Fruit fly (Drosophila melanogaster) whole organism, larva: ENCODE results near the gene ouib.

Experiments used
- noc ChIP-seq: fragments of 200-800 bp; sonication (Bioruptor generic); optimal IDR thresholded peaks from 3 replicates; lab custom pipeline; 2019; ENCODE audit warnings: missing biosample characterization, mild to moderate bottlenecking, missing genetic modification characterization, moderate library complexity

The ouib gene

DNA sequence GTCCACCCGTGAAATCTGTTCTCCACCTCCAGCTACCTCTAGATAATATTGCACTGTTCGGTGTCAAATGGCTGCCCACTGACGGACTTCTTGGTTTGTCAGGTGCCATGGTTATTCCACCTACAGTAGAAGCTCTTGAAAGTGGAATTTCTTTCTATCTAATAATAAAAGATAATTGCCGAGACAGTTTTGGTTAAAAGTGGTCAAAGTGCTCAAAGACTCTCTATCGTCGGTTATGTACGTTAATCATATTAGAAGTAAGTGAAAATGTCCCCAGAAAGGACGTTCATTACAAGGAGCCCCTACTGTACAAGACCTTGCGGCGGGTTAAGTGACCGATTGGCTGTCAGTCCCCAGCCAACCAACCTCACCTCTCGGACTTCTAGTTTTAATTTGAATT, 18.9 kb downstream of the ouib start:
- peak; percentile 51 for TF ChIP-seq noc

DNA sequence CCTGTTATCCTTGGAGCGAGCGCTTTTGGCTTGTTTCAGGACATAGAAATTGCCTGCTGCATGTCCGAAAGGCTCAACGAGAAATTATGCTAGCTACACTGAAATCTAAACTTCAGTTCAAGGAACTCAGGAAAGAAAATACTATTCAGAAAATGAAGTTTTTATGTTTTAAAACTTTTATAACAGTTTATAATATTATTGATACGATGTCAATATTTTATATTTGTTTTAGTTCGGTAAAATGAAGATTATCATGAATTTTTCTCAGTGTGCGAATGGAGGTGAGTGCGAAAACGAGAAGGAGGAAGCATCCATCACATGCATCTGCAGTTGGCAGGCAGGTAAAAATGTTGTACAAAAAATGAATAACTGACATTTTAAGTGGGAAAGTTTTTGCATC, 21.1 kb downstream of the ouib start:
- no peak for TF ChIP-seq noc

DNA sequence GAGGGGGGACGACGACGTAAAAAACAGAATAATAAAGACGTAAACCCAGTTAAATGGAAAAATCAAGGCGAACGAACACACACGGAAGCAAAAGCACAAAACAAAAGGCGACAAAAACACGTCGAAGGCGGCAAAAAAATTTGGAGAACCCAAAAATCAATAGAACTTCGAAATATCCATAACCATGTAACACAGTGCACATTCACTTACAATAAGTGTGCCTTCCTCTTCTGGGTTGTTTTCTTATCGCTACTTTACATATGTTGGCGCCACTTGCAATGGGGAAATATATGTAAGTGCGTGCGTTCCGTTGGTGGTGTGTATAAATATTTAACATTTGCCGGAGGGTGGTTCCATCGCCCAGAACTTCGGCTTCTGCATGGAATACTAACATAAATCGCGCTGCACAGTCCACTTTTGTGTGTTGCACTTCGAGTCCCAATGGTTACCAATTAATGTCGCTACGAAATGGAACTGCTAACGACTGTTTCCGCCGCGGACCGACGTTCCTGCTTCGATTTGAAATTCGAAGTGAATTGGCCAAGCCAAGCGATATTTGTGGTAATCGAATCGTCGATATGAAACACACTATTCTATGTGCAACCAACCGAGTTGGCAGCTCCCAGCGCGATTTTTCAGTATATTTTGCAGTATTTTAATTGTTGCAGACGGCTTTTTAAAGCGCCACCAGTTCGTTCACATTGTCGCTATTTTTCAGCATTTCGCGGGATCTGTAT, 22.0 kb downstream of the ouib start, which contains the start of the genes CG9801 and Nasp:
TSS of gene CG9801 (minus strand) at position 542 of the 737 bp plus-strand sequence.
TSS of gene Nasp (plus strand) at position 665 of the 737 bp plus-strand sequence.
- no peak for TF ChIP-seq noc

DNA sequence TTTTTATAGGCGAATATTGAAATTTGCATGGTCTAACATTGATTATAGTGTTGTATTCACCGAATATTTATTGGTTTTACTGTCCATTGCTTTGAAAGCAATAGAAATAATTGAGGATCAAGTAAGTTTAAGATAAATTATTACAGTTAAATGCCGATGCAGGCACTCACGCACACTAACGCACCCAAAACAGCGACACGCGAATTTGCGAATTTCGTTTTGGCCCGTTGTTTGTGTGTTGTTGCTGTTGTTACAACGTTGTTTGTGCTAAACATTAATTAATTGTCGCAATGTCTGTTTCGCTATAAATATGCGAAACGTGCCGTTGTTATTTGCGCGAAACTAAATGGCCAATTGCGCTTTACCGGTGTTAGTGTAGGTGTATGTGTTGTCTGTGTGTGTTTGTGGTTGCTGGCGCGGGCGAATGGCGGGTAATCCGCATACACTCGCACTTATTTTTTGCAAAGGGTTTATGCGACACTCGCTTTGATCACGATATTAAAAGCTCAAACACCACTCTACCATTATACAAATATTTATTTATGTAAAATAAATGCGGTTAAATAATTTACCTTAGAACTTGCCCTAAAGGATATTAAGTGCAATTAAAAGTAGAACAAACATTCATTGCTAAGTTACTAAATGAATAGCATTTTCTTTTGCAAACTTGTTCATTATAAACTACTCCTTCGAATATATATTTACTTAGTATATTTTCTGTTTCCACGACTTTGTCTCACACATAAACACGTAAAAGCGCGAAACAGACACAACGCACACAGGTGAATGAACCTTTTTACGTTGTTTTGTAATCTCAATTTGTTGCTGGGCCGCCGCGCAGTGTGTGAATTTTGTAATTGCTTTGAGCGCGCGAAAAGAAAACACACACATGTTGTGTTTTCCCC, 22.8 kb downstream of the ouib start:
- TF ChIP-seq noc = peak; percentile 83

DNA sequence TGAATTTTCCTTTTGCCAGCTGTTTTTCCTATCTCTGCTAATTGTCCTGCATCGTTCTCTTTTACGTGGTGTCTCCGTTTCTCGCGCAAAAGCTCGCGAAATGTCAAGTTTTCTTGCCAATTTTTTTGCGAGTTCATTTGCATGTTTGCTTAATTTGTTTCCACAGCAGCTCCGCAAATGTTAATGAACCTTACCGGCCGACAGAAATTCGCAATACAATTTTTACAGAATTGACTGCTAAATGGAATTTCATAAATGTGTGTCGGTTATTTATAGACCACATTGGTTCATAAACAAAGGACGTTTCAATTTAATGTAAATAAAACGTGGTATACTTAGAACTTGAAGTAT, 23.5 kb downstream of the ouib start:
- TF ChIP-seq noc = no peak

DNA sequence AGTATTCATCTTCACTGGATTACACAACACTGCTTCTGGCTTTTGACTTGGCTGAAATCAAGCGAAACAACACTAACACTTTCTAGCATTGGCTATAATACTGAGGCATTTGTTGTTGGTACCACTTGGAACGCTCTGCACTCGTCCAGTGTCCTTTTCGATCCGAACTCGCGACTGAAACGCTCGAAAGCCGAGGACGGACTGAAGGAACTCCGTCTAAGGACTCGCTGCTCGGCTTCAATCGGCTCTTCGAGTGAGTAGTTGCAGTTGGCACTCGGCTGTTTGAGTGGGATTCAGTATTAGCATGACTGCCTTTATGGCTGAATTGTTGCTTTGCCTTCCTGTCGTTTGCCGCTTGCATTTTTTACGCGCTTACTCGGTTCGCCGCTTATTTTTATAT, 42.7 kb downstream of the ouib start, which contains the start of the genes CG34135 and CG11768:
TSS of gene CG34135 (minus strand) at position 194 of the 400 bp plus-strand sequence.
TSS of gene CG11768 (minus strand) at position 203 of the 400 bp plus-strand sequence.
- TF ChIP-seq noc = no peak

DNA sequence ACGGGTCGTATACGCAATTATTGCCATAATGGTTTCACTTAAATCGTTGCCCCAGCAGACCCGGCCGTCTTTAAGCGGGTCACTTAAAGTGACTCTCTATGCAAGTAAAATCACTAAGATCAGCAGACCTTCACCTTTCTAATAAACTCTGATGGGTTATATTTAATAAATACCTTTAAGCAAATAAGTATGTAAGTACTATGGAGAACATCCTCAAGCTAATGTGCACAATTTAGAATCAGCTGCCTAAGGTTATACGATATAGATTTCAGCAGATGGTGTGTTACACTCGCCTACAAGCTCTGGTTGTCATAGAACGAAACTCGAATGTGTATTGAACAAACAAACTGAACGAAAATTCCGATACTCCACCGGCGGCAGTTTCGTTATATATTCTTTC, 43.8 kb downstream of the ouib start, which contains the start of gene CG8236:
TSS of gene CG8236 (plus strand) at position 301 of the 400 bp plus-strand sequence.
- no peak for TF ChIP-seq noc

DNA sequence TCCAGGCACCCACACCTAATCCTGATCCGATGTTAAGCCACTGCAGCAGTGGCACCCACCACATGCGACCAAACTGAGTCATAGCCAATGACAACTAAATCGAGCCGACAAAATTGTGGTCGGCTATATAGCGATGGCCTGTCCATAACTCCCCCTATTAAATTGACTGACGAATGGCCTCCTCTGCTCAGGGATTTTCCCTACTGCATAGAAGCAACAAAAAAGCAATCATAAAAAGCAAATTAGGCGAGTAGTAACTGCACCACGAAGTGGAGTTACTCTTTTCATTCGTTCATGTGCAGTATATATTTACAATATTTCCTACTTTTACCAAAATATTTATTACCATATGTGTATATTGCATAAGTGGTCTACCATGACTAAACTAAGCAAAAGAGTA, 47.3 kb downstream of the ouib start, which contains the start of gene CG13318:
TSS of gene CG13318 (minus strand) at position 101 of the 400 bp plus-strand sequence.
- no peak for TF ChIP-seq noc

DNA sequence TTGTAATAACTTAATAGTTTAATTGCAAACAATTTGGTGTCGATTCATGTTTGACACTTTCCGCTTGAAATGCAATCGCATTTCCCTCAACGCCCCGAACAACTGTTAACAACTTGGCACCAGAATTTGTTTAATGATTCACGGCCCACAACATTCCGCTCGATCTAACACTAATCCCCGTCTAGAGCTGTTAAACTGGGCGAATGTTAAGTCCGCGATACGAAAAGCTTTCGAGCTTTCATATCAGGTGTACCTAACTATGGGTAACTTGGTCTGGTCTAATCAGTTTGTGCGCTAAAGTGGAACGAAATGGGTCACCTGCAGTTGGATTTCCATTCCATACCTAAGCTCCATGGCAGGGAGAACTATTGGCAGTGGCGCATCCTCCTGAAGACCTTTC, 47.9 kb downstream of the ouib start, which contains the start of gene CG34301:
TSS of gene CG34301 (plus strand) at position 301 of the 400 bp plus-strand sequence.
- no peak for TF ChIP-seq noc
